Fruit fly (Drosophila melanogaster): ENCODE measurements around the gene CG12091.
A peak's percentile ranks its signal among the peaks of the same experiment; 100 is the strongest.

CG12091 gene

DNA sequence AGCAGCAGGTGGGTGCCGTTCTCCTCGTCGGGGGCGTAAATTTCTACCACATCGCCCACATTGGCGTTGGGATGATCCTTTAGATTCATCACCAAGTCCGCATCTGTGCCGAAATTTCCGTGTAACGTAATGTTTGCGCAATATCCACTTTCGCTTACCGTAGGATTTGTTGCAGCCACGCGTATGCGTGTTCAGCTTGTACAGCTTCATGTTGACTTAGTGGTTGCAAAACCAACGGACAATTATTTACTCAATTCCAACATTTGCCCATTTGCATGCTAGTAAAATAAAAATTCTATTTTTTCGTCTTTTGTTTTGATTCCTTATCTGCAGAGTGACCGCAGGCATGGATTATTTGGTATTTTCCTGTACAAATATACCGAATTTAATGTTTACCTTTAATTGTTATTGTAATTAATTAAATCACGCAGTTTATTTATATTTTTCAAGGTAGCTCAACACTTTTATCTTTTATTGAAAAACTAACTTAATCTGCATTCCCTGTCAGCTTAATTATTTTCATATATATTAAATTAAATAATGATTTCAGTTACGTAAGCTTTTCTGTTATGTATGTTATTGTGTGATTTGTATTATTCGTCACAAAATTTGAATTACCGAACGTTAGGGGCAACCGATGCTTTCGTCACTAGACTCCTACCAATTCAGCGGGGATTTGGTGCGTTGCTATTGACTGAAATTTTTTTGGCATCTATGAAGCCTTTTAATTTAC lies 2.8 kb downstream of the CG12091 start, which contains the start of gene Iml1 (continued):
- TF ChIP-seq CG4854 (GFP tag; optimal IDR thresholded peaks at IDR 0.05) (no peak), Hr3 (GFP tag; optimal IDR thresholded peaks at IDR 0.05) (peak; percentile 26), crc (GFP tag; optimal IDR thresholded peaks at IDR 0.05) (no peak), dimm (GFP tag; IDR thresholded peaks at IDR 0.05) (no peak), Trl (optimal IDR thresholded peaks at IDR 0.05) (no peak), Trl (GFP tag; optimal IDR thresholded peaks at IDR 0.05) (peak; percentile 32), chif (GFP tag; optimal IDR thresholded peaks at IDR 0.05) (no peak), otp (GFP tag; IDR thresholded peaks at IDR 0.05) (no peak), Ets97D (GFP tag; optimal IDR thresholded peaks at IDR 0.05) (peak; percentile 27), row (GFP tag; IDR thresholded peaks at IDR 0.05) (peak; percentile 83), CG1832 (GFP tag; optimal IDR thresholded peaks at IDR 0.05) (no peak), GATAe (GFP tag; conservative IDR thresholded peaks at IDR 0.05) (no peak), Max (GFP tag; optimal IDR thresholded peaks at IDR 0.05) (no peak), HLH54F (GFP tag; optimal IDR thresholded peaks at IDR 0.05) (peak; percentile 6), Stat92E (GFP tag; optimal IDR thresholded peaks at IDR 0.05) (no peak), sima (GFP tag; optimal IDR thresholded peaks at IDR 0.05) (no peak), NC2α (GFP tag; optimal IDR thresholded peaks at IDR 0.05) (no peak), unc-4 (GFP tag; IDR thresholded peaks at IDR 0.05; ENCODE audit: partially characterized antibody) (no peak), stc (GFP tag; IDR thresholded peaks at IDR 0.05) (no peak), yki (optimal IDR thresholded peaks at IDR 0.05) (no peak), Bdp1 (GFP tag; optimal IDR thresholded peaks at IDR 0.05) (no peak), nmo (GFP tag; optimal IDR thresholded peaks at IDR 0.05) (peak; percentile 71), CG10274 (GFP tag; optimal IDR thresholded peaks at IDR 0.05) (no peak), ken (GFP tag; IDR thresholded peaks at IDR 0.05) (0 out of 3 replicates have a peak, but pooled peaks have one; percentile 23), Myb (GFP tag; optimal IDR thresholded peaks at IDR 0.05) (peak; percentile 52), dpn (GFP tag; optimal IDR thresholded peaks at IDR 0.05) (no peak), sug (tag; optimal IDR thresholded peaks at IDR 0.05) (no peak), Blimp-1 (GFP tag; optimal IDR thresholded peaks at IDR 0.05) (no peak), Optix (GFP tag; IDR thresholded peaks at IDR 0.05) (no peak), her (GFP tag; optimal IDR thresholded peaks at IDR 0.05) (no peak), HHEX (GFP tag; optimal IDR thresholded peaks at IDR 0.05) (no peak), CG10366 (GFP tag; IDR thresholded peaks at IDR 0.05) (no peak), Lpt (GFP tag; optimal IDR thresholded peaks at IDR 0.05) (no peak), CG9609 (GFP tag; optimal IDR thresholded peaks at IDR 0.05) (no peak), Elba2 (GFP tag; optimal IDR thresholded peaks at IDR 0.05) (no peak), Dip3 (GFP tag; optimal IDR thresholded peaks at IDR 0.05) (peak; percentile 12), Kr (GFP tag; optimal IDR thresholded peaks at IDR 0.05) (no peak), vnd (GFP tag; IDR thresholded peaks at IDR 0.05; ENCODE audit: partially characterized antibody) (no peak), bowl (GFP tag; IDR thresholded peaks at IDR 0.05) (no peak), CG10321 (GFP tag; IDR thresholded peaks at IDR 0.05) (no peak), CG9727 (GFP tag; optimal IDR thresholded peaks at IDR 0.05) (peak; percentile 7), Rx (GFP tag; IDR thresholded peaks at IDR 0.05) (0 out of 2 replicates have a peak, but pooled peaks have one; percentile 14), trh (GFP tag; optimal IDR thresholded peaks at IDR 0.05) (no peak), kni (GFP tag; optimal IDR thresholded peaks at IDR 0.05) (no peak), CG8359 (GFP tag; optimal IDR thresholded peaks at IDR 0.05; ENCODE audit: borderline replicate concordance) (no peak), Tbp (GFP tag; optimal IDR thresholded peaks at IDR 0.05) (no peak), pho (GFP tag; optimal IDR thresholded peaks at IDR 0.05) (no peak), CG32767 (GFP tag; IDR thresholded peaks at IDR 0.05) (no peak), Neu2 (GFP tag; optimal IDR thresholded peaks at IDR 0.05; ENCODE audit: borderline replicate concordance) (no peak), inv (GFP tag; IDR thresholded peaks at IDR 0.05; ENCODE audit: partially characterized antibody) (no peak), CG17361 (GFP tag; IDR thresholded peaks at IDR 0.05) (no peak; the same call in 2 of the 3 replicates)
